Worm (Caenorhabditis elegans): Measurements from ENCODE around the gene vang-1.

The vang-1 gene

ce11 chrX:2877433-2877832 lies 8.2 kb upstream of the vang-1 start:
- TF ChIP-seq elt-4 (tag; optimal IDR thresholded peaks at IDR 0.05) (no peak), unc-55 (GFP tag; optimal IDR thresholded peaks at IDR 0.05) (no peak), ttx-3 (tag; optimal IDR thresholded peaks at IDR 0.05) (no peak), ceh-14 (tag; optimal IDR thresholded peaks at IDR 0.05) (no peak), ceh-30 (tag; optimal IDR thresholded peaks at IDR 0.05) (no peak), pha-2 (tag; optimal IDR thresholded peaks at IDR 0.05) (no peak), F13H6.1 (tag; optimal IDR thresholded peaks at IDR 0.05) (no peak), ceh-34 (tag; optimal IDR thresholded peaks at IDR 0.05) (no peak), Y22D7AL.16 (tag; optimal IDR thresholded peaks at IDR 0.05) (no peak), ahr-1 (tag; optimal IDR thresholded peaks at IDR 0.05) (no peak), ceh-19 (GFP tag; optimal IDR thresholded peaks at IDR 0.05) (no peak), lin-11 (tag; optimal IDR thresholded peaks at IDR 0.05) (no peak), fkh-10 (GFP tag; optimal IDR thresholded peaks at IDR 0.05) (no peak), sox-2 (GFP tag; IDR thresholded peaks at IDR 0.05) (no peak), ets-4 (tag; optimal IDR thresholded peaks at IDR 0.05) (no peak), nhr-11 (tag; optimal IDR thresholded peaks at IDR 0.05) (no peak), eyg-1 (tag; optimal IDR thresholded peaks at IDR 0.05) (no peak), tbx-2 (tag; optimal IDR thresholded peaks at IDR 0.05) (no peak), hlh-30 (tag; optimal IDR thresholded peaks at IDR 0.05; ENCODE audit: insufficient read depth) (no peak), hlh-6 (tag; optimal IDR thresholded peaks at IDR 0.05) (no peak)

- peak; percentile 47 for TF ChIP-seq ztf-16 (tag; optimal IDR thresholded peaks at IDR 0.05)
- TF ChIP-seq hlh-15 (tag; optimal IDR thresholded peaks at IDR 0.05) = no peak
- peak; percentile 11 for TF ChIP-seq tbx-2 (tag; optimal IDR thresholded peaks at IDR 0.05)
- TF ChIP-seq sdc-2 (tag; optimal IDR thresholded peaks at IDR 0.05) = peak; percentile 31
- peak; percentile 9 for TF ChIP-seq che-1 (tag; optimal IDR thresholded peaks at IDR 0.05)
- TF ChIP-seq mec-3 (tag; optimal IDR thresholded peaks at IDR 0.05; ENCODE audit: borderline replicate concordance) = no peak
- TF ChIP-seq fkh-10 (GFP tag; optimal IDR thresholded peaks at IDR 0.05) = no peak
- no peak for TF ChIP-seq lim-6 (tag; optimal IDR thresholded peaks at IDR 0.05)
- TF ChIP-seq ceh-24 (tag; optimal IDR thresholded peaks at IDR 0.05) = no peak
- no peak for TF ChIP-seq pax-1 (tag; optimal IDR thresholded peaks at IDR 0.05)
- TF ChIP-seq ceh-14 (tag; optimal IDR thresholded peaks at IDR 0.05) = no peak
- TF ChIP-seq hlh-30 (tag; optimal IDR thresholded peaks at IDR 0.05; ENCODE audit: insufficient read depth) = peak; percentile 50
- TF ChIP-seq ceh-34 (tag; optimal IDR thresholded peaks at IDR 0.05) = peak; percentile 35
- peak; percentile 53 for TF ChIP-seq pros-1 (tag; optimal IDR thresholded peaks at IDR 0.05)
- TF ChIP-seq K09A11.1 (tag; optimal IDR thresholded peaks at IDR 0.05; ENCODE audit: insufficient read depth) = no peak
- TF ChIP-seq pha-2 (tag; optimal IDR thresholded peaks at IDR 0.05) = no peak
- peak; percentile 21 for TF ChIP-seq fkh-6 (tag; optimal IDR thresholded peaks at IDR 0.05)
- TF ChIP-seq nfya-1 (tag; optimal IDR thresholded peaks at IDR 0.05) = peak; percentile 42
- peak; percentile 12 for TF ChIP-seq ref-2 (tag; optimal IDR thresholded peaks at IDR 0.05)
Measured at ce11 chrX:2879529-2880265, 6.0 kb upstream of the vang-1 start, which contains the start of gene F53B3.5. TSS of gene F53B3.5 (minus strand) at chrX:2879579.

- no peak for TF ChIP-seq K02D7.2 (tag; optimal IDR thresholded peaks at IDR 0.05)
- no peak for TF ChIP-seq hlh-15 (tag; optimal IDR thresholded peaks at IDR 0.05)
- TF ChIP-seq fkh-10 (GFP tag; optimal IDR thresholded peaks at IDR 0.05) = no peak
- no peak for TF ChIP-seq ceh-45 (GFP tag; IDR thresholded peaks at IDR 0.05)
- no peak for TF ChIP-seq elt-4 (tag; optimal IDR thresholded peaks at IDR 0.05)
- no peak for TF ChIP-seq pqm-1 (tag; optimal IDR thresholded peaks at IDR 0.05)
- TF ChIP-seq ceh-2 (tag; optimal IDR thresholded peaks at IDR 0.05) = no peak
- TF ChIP-seq dve-1 (tag; optimal IDR thresholded peaks at IDR 0.05) = no peak
- TF ChIP-seq odd-2 (tag; optimal IDR thresholded peaks at IDR 0.05) = no peak
- no peak for TF ChIP-seq madf-2 (tag; optimal IDR thresholded peaks at IDR 0.05)
- no peak for TF ChIP-seq unc-86 (tag; optimal IDR thresholded peaks at IDR 0.05)
- TF ChIP-seq pag-3 (tag; optimal IDR thresholded peaks at IDR 0.05; ENCODE audit: borderline replicate concordance) = no peak
- TF ChIP-seq ama-1 (optimal IDR thresholded peaks at IDR 0.05) = no peak
- TF ChIP-seq T23F11.4 (GFP tag; optimal IDR thresholded peaks at IDR 0.05) = no peak
- no peak for TF ChIP-seq tbx-7 (tag; optimal IDR thresholded peaks at IDR 0.05)
- TF ChIP-seq C38D4.7 (GFP tag; optimal IDR thresholded peaks at IDR 0.05) = no peak
- TF ChIP-seq pros-1 (tag; optimal IDR thresholded peaks at IDR 0.05) = no peak
- TF ChIP-seq unc-3 (GFP tag; conservative IDR thresholded peaks at IDR 0.05) = no peak
- TF ChIP-seq unc-3 (tag; optimal IDR thresholded peaks at IDR 0.05) = no peak
- no peak for TF ChIP-seq ceh-9 (tag; optimal IDR thresholded peaks at IDR 0.05)
Measured at ce11 chrX:2890041-2890650, 4.5 kb downstream of the vang-1 start.

Measured in whole organism, late embryonic.